Worm (Caenorhabditis elegans) whole organism, young adult: ENCODE data around the gene crld-1.
A peak's percentile ranks its signal among the peaks of the same experiment; 100 is the strongest.
"Not testable (repeated sequence)": the region's sequence is repeated elsewhere in the genome, so short reads cannot be mapped to it uniquely, and the experiment has no call there.

Source experiments
- B0261.1 ChIP-seq: sonication (generic microtip); optimal IDR thresholded peaks from 2 replicates; lab custom pipeline; 2016; ENCODE audit warnings: mild to moderate bottlenecking, missing genetic modification characterization, moderate library complexity, missing compliant biosample characterization
- D2030.7 ChIP-seq: fragments of 200-800 bp; sonication (Bioruptor generic); IDR thresholded peaks from 2 replicates; pipeline ENCODE4 v1.3.6; 2022; ENCODE audit warnings: missing genetic modification reagents, missing genetic modification characterization, missing compliant biosample characterization
- K11D2.4 ChIP-seq: fragments of 200-800 bp; sonication (Bioruptor generic); IDR thresholded peaks from 2 replicates; pipeline ENCODE4 v1.3.6; 2022; ENCODE audit warnings: missing genetic modification reagents, missing genetic modification characterization, missing compliant biosample characterization
- K12H6.12 ChIP-seq: fragments of 200-800 bp; sonication (Bioruptor generic); optimal IDR thresholded peaks from 2 replicates; lab custom pipeline; 2018; ENCODE audit warnings: mild to moderate bottlenecking, missing genetic modification characterization, missing compliant biosample characterization
- Y79H2A.3 ChIP-seq: fragments of 200-800 bp; sonication (Bioruptor generic); conservative IDR thresholded peaks from 2 replicates; pipeline ENCODE4 v1.3.6; 2022; ENCODE audit warnings: missing genetic modification reagents, missing genetic modification characterization, missing compliant biosample characterization
- atf-7 ChIP-seq: sonication (generic microtip); optimal IDR thresholded peaks from 2 replicates; lab custom pipeline; 2017; ENCODE audit warnings: mild to moderate bottlenecking, missing genetic modification characterization, missing compliant biosample characterization
- attf-6 ChIP-seq: fragments of 200-800 bp; sonication (Bioruptor generic); IDR thresholded peaks from 2 replicates; pipeline ENCODE4 v1.3.6; 2022; ENCODE audit warnings: missing genetic modification reagents, missing genetic modification characterization, missing compliant biosample characterization
- cebp-2 ChIP-seq: fragments of 200-800 bp; sonication (Bioruptor generic); IDR thresholded peaks from 2 replicates; pipeline ENCODE4 v1.3.6; 2022; ENCODE audit warnings: missing genetic modification characterization, missing compliant biosample characterization
- ceh-100 ChIP-seq: fragments of 200-800 bp; sonication (Bioruptor generic); IDR thresholded peaks from 2 replicates; pipeline ENCODE4 v1.3.6; 2022; ENCODE audit warnings: missing genetic modification reagents, missing genetic modification characterization, missing compliant biosample characterization
- ceh-58 ChIP-seq: fragments of 200-800 bp; sonication (Bioruptor generic); IDR thresholded peaks from 2 replicates; pipeline ENCODE4 v1.3.6; 2022; ENCODE audit warnings: missing genetic modification characterization, missing compliant biosample characterization
- die-1 ChIP-seq: sonication (generic microtip); optimal IDR thresholded peaks from 2 replicates; lab custom pipeline; 2016; ENCODE audit warnings: missing genotype, mild to moderate bottlenecking, missing genetic modification characterization, missing compliant biosample characterization
- dox-1 ChIP-seq: fragments of 200-800 bp; sonication (Bioruptor generic); IDR thresholded peaks from 2 replicates; pipeline ENCODE4 v1.3.6; 2022; ENCODE audit warnings: missing genetic modification reagents, missing genetic modification characterization, missing compliant biosample characterization
- ets-4 ChIP-seq: fragments of 200-800 bp; sonication (Bioruptor generic); optimal IDR thresholded peaks from 2 replicates; lab custom pipeline; 2018; ENCODE audit warnings: mild to moderate bottlenecking, missing genetic modification characterization, missing compliant biosample characterization
- gei-17 ChIP-seq: fragments of 200-800 bp; sonication (Bioruptor generic); optimal IDR thresholded peaks from 2 replicates; lab custom pipeline; 2018; ENCODE audit warnings: mild to moderate bottlenecking, missing genetic modification characterization, missing compliant biosample characterization
- him-1 ChIP-seq: sonication (generic microtip); optimal IDR thresholded peaks from 2 replicates; lab custom pipeline; 2016; ENCODE audit warnings: missing genotype, missing genetic modification reagents, missing genetic modification characterization, missing compliant biosample characterization
- hmg-1.2 ChIP-seq: fragments of 200-800 bp; sonication (Bioruptor generic); IDR thresholded peaks from 2 replicates; pipeline ENCODE4 v1.3.6; 2022; ENCODE audit warnings: missing genetic modification reagents, missing genetic modification characterization, missing compliant biosample characterization
- hmg-20 ChIP-seq: fragments of 200-800 bp; sonication (Bioruptor generic); IDR thresholded peaks from 2 replicates; pipeline ENCODE4 v1.3.6; 2022; ENCODE audit warnings: missing genetic modification reagents, missing genetic modification characterization, missing compliant biosample characterization
- hrde-1 ChIP-seq: sonication (generic microtip); optimal IDR thresholded peaks from 2 replicates; lab custom pipeline; 2016; ENCODE audit warnings: missing genetic modification characterization, mild to moderate bottlenecking, missing compliant biosample characterization, moderate library complexity, missing genotype, missing genetic modification reagents, borderline replicate concordance
- lin-26 ChIP-seq: fragments of 200-800 bp; sonication (Bioruptor generic); IDR thresholded peaks from 2 replicates; pipeline ENCODE4 v1.3.6; 2022; ENCODE audit warnings: missing genetic modification reagents, missing genetic modification characterization, missing compliant biosample characterization
- lsy-27 ChIP-seq: sonication (generic microtip); optimal IDR thresholded peaks from 2 replicates; lab custom pipeline; 2017; ENCODE audit warnings: missing genetic modification characterization, mild to moderate bottlenecking, missing compliant biosample characterization, antibody characterized with exemption, missing genotype, borderline replicate concordance; ENCODE audit not compliant: insufficient read depth
- madf-6 ChIP-seq: fragments of 200-800 bp; sonication (Bioruptor generic); IDR thresholded peaks from 2 replicates; pipeline ENCODE4 v1.3.6; 2022; ENCODE audit warnings: missing genetic modification reagents, missing genetic modification characterization, missing compliant biosample characterization
- mxl-1 ChIP-seq: sonication (generic microtip); optimal IDR thresholded peaks from 2 replicates; lab custom pipeline; 2016; ENCODE audit warnings: missing genetic modification characterization, missing compliant biosample characterization
- nfyb-1 ChIP-seq: fragments of 200-800 bp; sonication (Bioruptor generic); IDR thresholded peaks from 2 replicates; pipeline ENCODE4 v1.3.6; 2022; ENCODE audit warnings: missing genetic modification reagents, missing genetic modification characterization, missing compliant biosample characterization
- pbrm-1 ChIP-seq: fragments of 200-800 bp; sonication (Bioruptor generic); IDR thresholded peaks from 2 replicates; pipeline ENCODE4 v1.3.6; 2022; ENCODE audit warnings: missing genetic modification reagents, missing genetic modification characterization, missing compliant biosample characterization
- rpc-1 ChIP-seq, 2 experiments: fragments of 150-350 bp in 1 of 2; sonication (generic microtip) in 1 of 2; optimal IDR thresholded peaks; 2 replicates each; lab custom pipeline; 2014 to 2018; ENCODE audit warnings: missing biosample characterization in 1 of 2, missing genetic modification characterization in 1 of 2, missing genetic modification reagents in 1 of 2, missing genotype in 1 of 2
- sdz-38 ChIP-seq: sonication (generic microtip); optimal IDR thresholded peaks from 2 replicates; lab custom pipeline; 2016; ENCODE audit warnings: missing genotype, missing genetic modification characterization, missing compliant biosample characterization
- snpc-4 ChIP-seq, 5 experiments: fragments of 150-350 bp in 1 of 5; sonication (generic microtip) in 4 of 5; optimal IDR thresholded peaks; 2 replicates each; lab custom pipeline; 2014 to 2018; ENCODE audit warnings: missing genetic modification characterization in 5 of 5, missing biosample characterization in 3 of 5, antibody characterized with exemption in 2 of 5, mild to moderate bottlenecking in 2 of 5, missing compliant biosample characterization in 2 of 5, missing genotype in 2 of 5, moderate library complexity in 2 of 5, missing genetic modification reagents in 1 of 5
- tbp1 ChIP-seq: fragments of 200-800 bp; sonication (Bioruptor generic); optimal IDR thresholded peaks from 2 replicates; lab custom pipeline; 2018; ENCODE audit warnings: mild to moderate bottlenecking, missing genetic modification characterization, missing compliant biosample characterization
- tbx-9 ChIP-seq: sonication (generic microtip); optimal IDR thresholded peaks from 2 replicates; lab custom pipeline; 2016; ENCODE audit warnings: borderline replicate concordance, missing genetic modification characterization, inconsistent platforms, missing compliant biosample characterization
- zfh-2 ChIP-seq: fragments of 200-800 bp; sonication (Bioruptor generic); conservative IDR thresholded peaks from 2 replicates; pipeline ENCODE4 v1.3.6; 2022; ENCODE audit warnings: missing genetic modification reagents, missing genetic modification characterization, missing compliant biosample characterization
- ztf-26 ChIP-seq: sonication (generic microtip); optimal IDR thresholded peaks from 2 replicates; lab custom pipeline; 2017; ENCODE audit warnings: missing genetic modification characterization, missing compliant biosample characterization

Gene crld-1

DNA sequence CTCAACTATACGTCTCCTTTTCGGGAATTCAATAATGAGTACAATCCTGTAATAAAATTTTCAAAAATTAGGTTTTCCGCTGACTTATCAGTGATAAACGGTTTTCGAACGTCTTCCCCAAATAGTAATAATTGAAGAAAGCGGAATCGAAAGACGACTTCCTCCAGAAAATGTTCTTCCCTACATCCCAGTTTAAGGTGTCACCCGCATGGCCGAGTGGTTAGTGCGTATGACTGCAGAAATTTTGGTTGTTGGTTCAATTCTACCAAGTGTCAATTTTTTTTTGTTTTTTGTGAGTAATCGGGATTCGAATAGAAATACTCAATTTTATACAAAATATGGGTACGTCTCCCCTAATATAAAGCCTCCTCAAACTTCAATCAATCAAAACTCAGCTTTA is 13.4 kb downstream of the crld-1 start:
- TF ChIP-seq attf-6 (GFP tag; lab: Robert Waterston, UW) (0 out of 2 replicates have a peak, but pooled peaks have one; percentile 26), rpc-1 (optimal IDR thresholded peaks at IDR 0.05; lab: Kevin White, UChicago) (peak; percentile 42), rpc-1 (tag; optimal IDR thresholded peaks at IDR 0.05; lab: Kevin White, UChicago) (peak; percentile 63), hmg-1.2 (GFP tag; lab: Robert Waterston, UW) (peak; percentile 62), nfyb-1 (GFP tag; lab: Robert Waterston, UW) (peak; percentile 82), lin-26 (GFP tag; lab: Robert Waterston, UW) (peak; percentile 91), ceh-100 (GFP tag; lab: Robert Waterston, UW) (peak; percentile 31; the same call in 1 of the 2 replicates), pbrm-1 (GFP tag; lab: Robert Waterston, UW) (peak; percentile 57), B0261.1 (tag; lab: Kevin White, UChicago) (peak; percentile 57), D2030.7 (GFP tag; lab: Robert Waterston, UW) (0 out of 2 replicates have a peak, but pooled peaks have one; percentile 26), madf-6 (GFP tag; lab: Robert Waterston, UW) (peak; percentile 54; the same call in 1 of the 2 replicates), dox-1 (peak; percentile 49), snpc-4 (tag; optimal IDR thresholded peaks at IDR 0.05; lab: Kevin White, UChicago) (peak in 1 of 4 experiments; percentile 36), ceh-58 (GFP tag; lab: Robert Waterston, UW) (0 out of 2 replicates have a peak, but pooled peaks have one; percentile 20), tbp1 (peak; percentile 87), cebp-2 (GFP tag; lab: Robert Waterston, UW) (peak; percentile 92)
- TF ChIP-seq snpc-4 (GFP tag; optimal IDR thresholded peaks at IDR 0.05; lab: Kevin White, UChicago), result not testable (repeated sequence)

DNA sequence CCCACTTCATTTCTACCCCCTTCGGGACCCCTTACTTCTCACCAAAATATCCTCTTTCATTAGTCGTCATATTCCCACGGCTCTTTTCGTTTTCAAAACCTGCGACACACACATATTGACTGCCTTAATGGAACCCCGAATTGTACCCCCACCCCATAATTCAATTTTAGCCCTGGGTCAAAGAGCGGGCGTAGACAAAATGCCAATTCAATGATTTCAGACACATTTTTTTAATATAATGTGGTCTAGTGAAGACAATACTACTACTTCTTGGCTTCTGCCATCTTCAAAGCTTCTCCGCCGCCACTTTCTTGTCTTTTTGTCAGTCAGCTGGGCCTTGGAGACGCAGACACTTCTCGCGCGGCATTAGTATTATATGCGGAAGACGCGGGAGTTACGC is 26.5 kb downstream of the crld-1 start:
- TF ChIP-seq ets-4 (GFP tag; lab: Kevin White, UChicago) (no peak), cebp-2 (GFP tag; lab: Robert Waterston, UW) (0 out of 2 replicates have a peak, but pooled peaks have one; percentile 51)

- TF ChIP-seq cebp-2 (GFP tag; lab: Robert Waterston, UW) (0 out of 2 replicates have a peak, but pooled peaks have one; percentile 41), pbrm-1 (GFP tag; lab: Robert Waterston, UW) (no peak), zfh-2 (GFP tag; lab: Robert Waterston, UW) (0 out of 2 replicates have a peak, but pooled peaks have one; percentile 15)
These were observed 28.2 kb downstream of the crld-1 start for ce11 chrIV:13125999-13126398.

ce11 chrIV:13121396-13121795 is 32.8 kb downstream of the crld-1 start:
- TF ChIP-seq lsy-27 (no peak), gei-17 (GFP tag; lab: Kevin White, UChicago) (no peak), mxl-1 (tag; lab: Kevin White, UChicago) (no peak), dox-1 (no peak), die-1 (tag; lab: Kevin White, UChicago) (no peak), hmg-20 (no peak), ztf-26 (tag; lab: Kevin White, UChicago) (no peak), Y79H2A.3 (GFP tag; lab: Robert Waterston, UW) (no peak), ceh-100 (GFP tag; lab: Robert Waterston, UW) (no peak), sdz-38 (tag; lab: Kevin White, UChicago) (no peak), hrde-1 (tag; lab: Kevin White, UChicago) (no peak), atf-7 (no peak), D2030.7 (GFP tag; lab: Robert Waterston, UW) (no peak), K11D2.4 (no peak), snpc-4 (GFP tag; optimal IDR thresholded peaks at IDR 0.05; lab: Kevin White, UChicago) (no peak), snpc-4 (tag; optimal IDR thresholded peaks at IDR 0.05; lab: Kevin White, UChicago) (no peak), him-1 (tag; lab: Kevin White, UChicago) (no peak)

ce11 chrIV:13118794-13119193 is 35.4 kb downstream of the crld-1 start, which contains the start of gene unc-30:
unc-30 (plus strand) TSS chrIV:13118977.
- TF ChIP-seq K12H6.12 (peak; percentile 38), tbx-9 (no peak), B0261.1 (tag; lab: Kevin White, UChicago) (no peak)
